Fruit fly (Drosophila melanogaster) whole organism, embryonic: ENCODE measurements around the gene RhoGAP19D.
A peak's percentile ranks its signal among the peaks of the same experiment; 100 is the strongest.

ENCODE experiments used
- BEAF-32 ChIP-seq: fragments of 200-800 bp; sonication (Bioruptor generic); optimal IDR thresholded peaks from 3 replicates; lab custom pipeline; 2017; ENCODE audit warnings: missing biosample characterization, missing genetic modification characterization, mild to moderate bottlenecking, moderate library complexity, missing genetic modification reagents
- Blimp-1 ChIP-seq: fragments of 200-800 bp; sonication (Bioruptor generic); optimal IDR thresholded peaks from 3 replicates; lab custom pipeline; 2018; ENCODE audit warnings: missing biosample characterization, missing genetic modification characterization, mild to moderate bottlenecking, moderate library complexity, missing genetic modification reagents
- Bteb2 ChIP-seq: fragments of 200-800 bp; sonication (Bioruptor generic); optimal IDR thresholded peaks from 2 replicates; lab custom pipeline; 2016; ENCODE audit warnings: missing biosample characterization, missing genetic modification characterization
- CG10209 ChIP-seq: fragments of 200-800 bp; sonication (Bioruptor generic); optimal IDR thresholded peaks from 3 replicates; lab custom pipeline; 2017; ENCODE audit warnings: missing biosample characterization, mild to moderate bottlenecking, missing genetic modification characterization, missing genetic modification reagents
- CG10267 ChIP-seq: fragments of 200-800 bp; sonication (Bioruptor generic); optimal IDR thresholded peaks from 2 replicates; lab custom pipeline; 2018; ENCODE audit warnings: missing biosample characterization, mild to moderate bottlenecking, missing genetic modification characterization, moderate library complexity
- CG12155 ChIP-seq: fragments of 200-800 bp; sonication (Bioruptor generic); optimal IDR thresholded peaks from 3 replicates; lab custom pipeline; 2016; ENCODE audit warnings: missing biosample characterization, missing genetic modification characterization
- CG12236 ChIP-seq: fragments of 200-800 bp; sonication (Bioruptor generic); optimal IDR thresholded peaks from 2 replicates; lab custom pipeline; 2016; ENCODE audit warnings: missing biosample characterization, missing genetic modification characterization
- CG12659 ChIP-seq: fragments of 200-800 bp; sonication (Bioruptor generic); optimal IDR thresholded peaks from 3 replicates; lab custom pipeline; 2017; ENCODE audit warnings: mild to moderate bottlenecking, missing biosample characterization, missing genetic modification reagents, missing genetic modification characterization
- CG13296 ChIP-seq: fragments of 200-800 bp; sonication (Bioruptor generic); optimal IDR thresholded peaks from 3 replicates; lab custom pipeline; 2018; ENCODE audit warnings: missing biosample characterization, mild to moderate bottlenecking, missing genetic modification characterization
- CG13424 ChIP-seq: fragments of 200-800 bp; sonication (Bioruptor generic); optimal IDR thresholded peaks from 2 replicates; lab custom pipeline; 2019; ENCODE audit warnings: missing biosample characterization, mild to moderate bottlenecking, missing genetic modification characterization, moderate library complexity
- CG15479 ChIP-seq: fragments of 200-800 bp; sonication (Bioruptor generic); optimal IDR thresholded peaks from 3 replicates; lab custom pipeline; 2019; ENCODE audit warnings: missing biosample characterization, mild to moderate bottlenecking, missing genetic modification characterization, moderate library complexity
- CG16813 ChIP-seq: fragments of 200-800 bp; sonication (Bioruptor generic); IDR thresholded peaks from 3 replicates; pipeline ENCODE4 v1.3.6; 2022; ENCODE audit warnings: missing biosample characterization, missing genetic modification characterization; ENCODE audit not compliant: partially characterized antibody
- CG17912 ChIP-seq: fragments of 200-800 bp; sonication (Bioruptor generic); optimal IDR thresholded peaks from 2 replicates; lab custom pipeline; 2018; ENCODE audit warnings: missing biosample characterization, mild to moderate bottlenecking, missing genetic modification characterization
- CG33213 ChIP-seq: fragments of 200-800 bp; sonication (Bioruptor generic); optimal IDR thresholded peaks from 3 replicates; lab custom pipeline; 2016; ENCODE audit warnings: missing biosample characterization, missing genetic modification characterization
- CG33557 ChIP-seq: fragments of 200-800 bp; sonication (Bioruptor generic); optimal IDR thresholded peaks from 2 replicates; lab custom pipeline; 2019; ENCODE audit warnings: missing biosample characterization, mild to moderate bottlenecking, missing genetic modification characterization, moderate library complexity
- CG3847 ChIP-seq: fragments of 200-800 bp; sonication (Bioruptor generic); IDR thresholded peaks from 2 replicates; pipeline ENCODE4 v1.3.6; 2022; ENCODE audit warnings: missing biosample characterization, missing genetic modification characterization
- CG7839 ChIP-seq: fragments of 200-800 bp; sonication (Bioruptor generic); optimal IDR thresholded peaks from 3 replicates; lab custom pipeline; 2018; ENCODE audit warnings: missing biosample characterization, mild to moderate bottlenecking, missing genetic modification characterization, moderate library complexity
- CG9876 ChIP-seq: fragments of 200-800 bp; sonication (Bioruptor generic); optimal IDR thresholded peaks from 2 replicates; lab custom pipeline; 2016; ENCODE audit warnings: missing biosample characterization, missing genetic modification characterization
- CTCF ChIP-seq: fragments of 200-800 bp; sonication (Bioruptor generic); optimal IDR thresholded peaks from 2 replicates; lab custom pipeline; 2017; ENCODE audit warnings: missing biosample characterization, mild to moderate bottlenecking, missing genetic modification characterization, moderate library complexity
- D ChIP-seq, 2 experiments: fragments of 200-800 bp in 1 of 2; fragments of >200 bp in 1 of 2; sonication (Bioruptor generic) in 1 of 2; optimal IDR thresholded peaks; 2 replicates in 1 of 2; 3 replicates in 1 of 2; lab custom pipeline; 2017; ENCODE audit warnings: mild to moderate bottlenecking in 1 of 2, missing biosample characterization in 1 of 2, missing genetic modification characterization in 1 of 2, missing genetic modification reagents in 1 of 2
- Dbx ChIP-seq: fragments of 200-800 bp; sonication (Bioruptor generic); IDR thresholded peaks from 3 replicates; pipeline ENCODE4 v1.3.6; 2022; ENCODE audit warnings: missing biosample characterization, missing genetic modification characterization
- Dll ChIP-seq: fragments of 200-800 bp; sonication (Bioruptor generic); IDR thresholded peaks from 4 replicates; pipeline ENCODE4 v1.3.6; 2022; ENCODE audit warnings: missing biosample characterization, missing genetic modification characterization; ENCODE audit not compliant: partially characterized antibody
- Doc2 ChIP-seq: fragments of 200-800 bp; sonication (Bioruptor generic); IDR thresholded peaks from 2 replicates; pipeline ENCODE4 v1.3.6; 2022; ENCODE audit warnings: missing biosample characterization, missing genetic modification characterization
- Dref ChIP-seq: fragments of 200-800 bp; sonication (Bioruptor generic); IDR thresholded peaks from 2 replicates; pipeline ENCODE4 v1.3.6; 2022; ENCODE audit warnings: missing biosample characterization, missing genetic modification characterization
- Elba2 ChIP-seq: fragments of 200-800 bp; sonication (Bioruptor generic); optimal IDR thresholded peaks from 3 replicates; lab custom pipeline; 2016; ENCODE audit warnings: missing biosample characterization, missing genetic modification characterization
- Ets97D ChIP-seq: fragments of 200-800 bp; sonication (Bioruptor generic); optimal IDR thresholded peaks from 3 replicates; lab custom pipeline; 2016; ENCODE audit warnings: missing biosample characterization, missing genetic modification characterization
- Fer3 ChIP-seq: fragments of 200-800 bp; sonication (Bioruptor generic); optimal IDR thresholded peaks from 2 replicates; lab custom pipeline; 2018; ENCODE audit warnings: missing biosample characterization, mild to moderate bottlenecking, missing genetic modification characterization, moderate library complexity
- GATAe ChIP-seq: fragments of 200-800 bp; sonication (Bioruptor generic); conservative IDR thresholded peaks from 2 replicates; pipeline ENCODE4 v1.3.6; 2022; ENCODE audit warnings: missing biosample characterization, missing genetic modification characterization
- Gug ChIP-seq: fragments of 200-800 bp; sonication (Bioruptor generic); IDR thresholded peaks from 4 replicates; pipeline ENCODE4 v1.3.6; 2022; ENCODE audit warnings: missing biosample characterization, missing genetic modification characterization
- HmgZ ChIP-seq: fragments of 200-800 bp; sonication (Bioruptor generic); optimal IDR thresholded peaks from 2 replicates; lab custom pipeline; 2018; ENCODE audit warnings: missing biosample characterization, mild to moderate bottlenecking, missing genetic modification characterization
- Mes4 ChIP-seq: fragments of 200-800 bp; sonication (Bioruptor generic); optimal IDR thresholded peaks from 2 replicates; lab custom pipeline; 2016; ENCODE audit warnings: missing biosample characterization, missing genetic modification characterization
- Opbp ChIP-seq: fragments of 200-800 bp; sonication (Bioruptor generic); IDR thresholded peaks from 3 replicates; pipeline ENCODE4 v1.3.6; 2022; ENCODE audit warnings: missing biosample characterization, missing genetic modification characterization; ENCODE audit not compliant: partially characterized antibody
- Taf1 ChIP-seq: fragments of 200-800 bp; sonication (Bioruptor generic); IDR thresholded peaks from 2 replicates; pipeline ENCODE4 v1.3.6; 2022; ENCODE audit warnings: missing biosample characterization, missing genetic modification characterization
- amos ChIP-seq: fragments of 200-800 bp; sonication (Bioruptor generic); IDR thresholded peaks from 2 replicates; pipeline ENCODE4 v1.3.6; 2022; ENCODE audit warnings: missing biosample characterization, missing genetic modification characterization; ENCODE audit not compliant: partially characterized antibody
- ato ChIP-seq: fragments of 200-800 bp; sonication (Bioruptor generic); IDR thresholded peaks from 2 replicates; pipeline ENCODE4 v1.3.6; 2022; ENCODE audit warnings: missing biosample characterization, missing genetic modification characterization; ENCODE audit not compliant: partially characterized antibody
- chif ChIP-seq, 2 experiments: fragments of 200-800 bp; sonication (Bioruptor generic); optimal IDR thresholded peaks; 3 replicates each; lab custom pipeline; 2016; ENCODE audit warnings: missing biosample characterization in 2 of 2, missing genetic modification characterization in 2 of 2
- danr ChIP-seq: fragments of 200-800 bp; sonication (Bioruptor generic); IDR thresholded peaks from 2 replicates; pipeline ENCODE4 v1.3.6; 2022; ENCODE audit warnings: missing biosample characterization, missing genetic modification characterization
- exex ChIP-seq: fragments of 200-800 bp; sonication (Bioruptor generic); optimal IDR thresholded peaks from 4 replicates; lab custom pipeline; 2018; ENCODE audit warnings: missing biosample characterization, mild to moderate bottlenecking, missing genetic modification characterization, moderate library complexity
- gce ChIP-seq: fragments of 200-800 bp; sonication (Bioruptor generic); IDR thresholded peaks from 3 replicates; pipeline ENCODE4 v1.3.6; 2022; ENCODE audit warnings: missing biosample characterization, missing genetic modification characterization
- klu ChIP-seq: fragments of 200-800 bp; sonication (Bioruptor generic); IDR thresholded peaks from 2 replicates; pipeline ENCODE4 v1.3.6; 2022; ENCODE audit warnings: missing biosample characterization, missing genetic modification characterization
- lbe ChIP-seq: fragments of 200-800 bp; sonication (Bioruptor generic); optimal IDR thresholded peaks from 2 replicates; lab custom pipeline; 2016; ENCODE audit warnings: missing biosample characterization, mild to moderate bottlenecking, missing genetic modification characterization
- nerfin-2 ChIP-seq: fragments of 200-800 bp; sonication (Bioruptor generic); IDR thresholded peaks from 2 replicates; pipeline ENCODE4 v1.3.6; 2022; ENCODE audit warnings: missing biosample characterization, missing genetic modification characterization; ENCODE audit not compliant: partially characterized antibody
- oc ChIP-seq: fragments of 200-800 bp; sonication (Bioruptor generic); optimal IDR thresholded peaks from 2 replicates; lab custom pipeline; 2018; ENCODE audit warnings: missing biosample characterization, mild to moderate bottlenecking, missing genetic modification characterization, moderate library complexity
- pb ChIP-seq: fragments of 200-800 bp; sonication (Bioruptor generic); optimal IDR thresholded peaks from 3 replicates; lab custom pipeline; 2016; ENCODE audit warnings: missing biosample characterization, missing genetic modification characterization
- prd ChIP-seq, 3 experiments: fragments of >200 bp in 2 of 3; fragments of 200-800 bp in 1 of 3; sonication (Bioruptor generic) in 1 of 3; optimal IDR thresholded peaks in 2 of 3; IDR thresholded peaks in 1 of 3; 2 replicates in 2 of 3; 3 replicates in 1 of 3; pipeline versions ENCODE4 v1.3.6 to Lab custom; 2017 to 2022; ENCODE audit warnings: missing biosample characterization in 1 of 3, missing genetic modification characterization in 1 of 3
- run ChIP-seq: fragments of 200-800 bp; sonication (Bioruptor generic); optimal IDR thresholded peaks from 3 replicates; lab custom pipeline; 2018; ENCODE audit warnings: missing biosample characterization, mild to moderate bottlenecking, missing genetic modification characterization
- sqz ChIP-seq: fragments of 200-800 bp; sonication (Bioruptor generic); optimal IDR thresholded peaks from 3 replicates; lab custom pipeline; 2018; ENCODE audit warnings: missing biosample characterization, mild to moderate bottlenecking, missing genetic modification characterization
- sr ChIP-seq: fragments of 200-800 bp; sonication (Bioruptor generic); IDR thresholded peaks from 3 replicates; pipeline ENCODE4 v1.3.6; 2022; ENCODE audit warnings: missing biosample characterization, missing genetic modification characterization
- tin ChIP-seq: fragments of 200-800 bp; sonication (Bioruptor generic); optimal IDR thresholded peaks from 3 replicates; lab custom pipeline; 2016; ENCODE audit warnings: missing biosample characterization, missing genetic modification characterization
- ttk ChIP-seq: fragments of 200-800 bp; sonication (Bioruptor generic); IDR thresholded peaks from 2 replicates; pipeline ENCODE4 v2.1.2; 2022; ENCODE audit warnings: missing biosample characterization, missing genetic modification characterization

RhoGAP19D gene

DNA sequence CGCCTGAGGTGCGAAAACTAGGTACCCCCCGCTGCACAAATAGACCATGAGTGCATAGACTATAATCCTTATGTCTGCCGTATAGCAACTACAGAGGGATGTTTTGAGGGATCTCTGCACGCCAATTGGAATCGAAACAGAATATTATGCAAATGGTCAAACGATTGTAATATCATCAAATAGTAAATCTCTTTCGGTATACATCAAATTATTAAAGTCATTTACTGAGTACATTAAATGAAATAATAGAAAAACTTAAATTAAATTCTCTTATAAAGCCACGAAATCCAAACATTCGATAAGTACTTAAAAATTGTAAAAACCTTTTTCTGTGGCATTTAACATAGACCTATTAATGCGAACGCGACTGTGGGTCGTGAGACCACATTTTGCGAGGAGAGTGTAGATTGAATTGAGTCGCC lies 21.8 kb downstream of the RhoGAP19D start (continued):
- TF ChIP-seq gce = no peak
- peak; percentile 86 for TF ChIP-seq sqz (GFP tag; lab: Kevin White, UChicago)
- TF ChIP-seq Blimp-1 = peak; percentile 54
- TF ChIP-seq prd (optimal IDR thresholded peaks at IDR 0.05; lab: Kevin White, UChicago) = no peak
- peak; percentile 50; the same call in 1 of the 3 replicates for TF ChIP-seq prd (GFP tag; IDR thresholded peaks at IDR 0.05; lab: Robert Waterston, UW)
- peak; percentile 56 for TF ChIP-seq tin (GFP tag; lab: Kevin White, UChicago)
- peak; percentile 16 for TF ChIP-seq CG12155 (GFP tag; lab: Kevin White, UChicago)
- TF ChIP-seq CG15479 (GFP tag; lab: Kevin White, UChicago) = no peak
- TF ChIP-seq CG12236 (GFP tag; lab: Kevin White, UChicago) = no peak
- no peak for TF ChIP-seq CG3847 (GFP tag; lab: Robert Waterston, UW)
- TF ChIP-seq BEAF-32 (GFP tag; lab: Kevin White, UChicago) = no peak
- no peak for TF ChIP-seq GATAe
- TF ChIP-seq Elba2 (GFP tag; lab: Kevin White, UChicago) = peak; percentile 36
- peak; percentile 67 for TF ChIP-seq CG10267 (tag; lab: Kevin White, UChicago)
- TF ChIP-seq CG16813 (GFP tag; lab: Robert Waterston, UW) = no peak
- peak; percentile 26 for TF ChIP-seq Fer3 (tag; lab: Kevin White, UChicago)
- TF ChIP-seq amos (GFP tag; lab: Robert Waterston, UW) = no peak
- TF ChIP-seq oc (tag; lab: Kevin White, UChicago) = no peak
- no peak for TF ChIP-seq CG9876 (GFP tag; lab: Kevin White, UChicago)
- TF ChIP-seq CTCF = no peak
- no peak for TF ChIP-seq CG33213 (GFP tag; lab: Kevin White, UChicago)
- no peak for TF ChIP-seq CG17912 (GFP tag; lab: Kevin White, UChicago)
- TF ChIP-seq CG7839 (tag; lab: Kevin White, UChicago) = peak; percentile 76
- no peak for TF ChIP-seq Ets97D
- no peak for TF ChIP-seq lbe (GFP tag; lab: Kevin White, UChicago)
- peak; percentile 54 for TF ChIP-seq CG13296
- TF ChIP-seq sr = no peak
- no peak for TF ChIP-seq ato (GFP tag; lab: Robert Waterston, UW)
- peak; percentile 58 for TF ChIP-seq CG10209 (GFP tag; lab: Kevin White, UChicago)
- TF ChIP-seq Mes4 (GFP tag; lab: Kevin White, UChicago) = no peak
- TF ChIP-seq CG33557 (GFP tag; lab: Kevin White, UChicago) = peak; percentile 26
- TF ChIP-seq Opbp (GFP tag; lab: Robert Waterston, UW) = no peak
- no peak for TF ChIP-seq Dbx
- no peak for TF ChIP-seq HmgZ (tag; lab: Kevin White, UChicago)
- TF ChIP-seq Gug (GFP tag; lab: Robert Waterston, UW) = no peak
- peak; percentile 76 for TF ChIP-seq CG13424 (tag; lab: Kevin White, UChicago)
- no peak for TF ChIP-seq danr (GFP tag; lab: Robert Waterston, UW)
- TF ChIP-seq Bteb2 (GFP tag; lab: Kevin White, UChicago) = peak; percentile 20
- no peak for TF ChIP-seq Doc2 (GFP tag; lab: Robert Waterston, UW)
- TF ChIP-seq ttk (GFP tag; lab: Robert Waterston, UW) = no peak
- TF ChIP-seq run (tag; lab: Kevin White, UChicago) = peak; percentile 46
- peak; percentile 34; the same call in 1 of the 2 replicates for TF ChIP-seq klu (GFP tag; lab: Robert Waterston, UW)
- no peak for TF ChIP-seq pb (GFP tag; lab: Kevin White, UChicago)
- TF ChIP-seq Taf1 = no peak
- TF ChIP-seq D (optimal IDR thresholded peaks at IDR 0.05; lab: Kevin White, UChicago) = no peak
- TF ChIP-seq D (GFP tag; optimal IDR thresholded peaks at IDR 0.05; lab: Kevin White, UChicago) = peak; percentile 69
- no peak for TF ChIP-seq nerfin-2 (GFP tag; lab: Robert Waterston, UW)
- peak; percentile 16 to 32 for TF ChIP-seq chif (GFP tag; optimal IDR thresholded peaks at IDR 0.05; lab: Kevin White, UChicago)
- no peak for TF ChIP-seq Dll (GFP tag; lab: Robert Waterston, UW)
- no peak for TF ChIP-seq exex (tag; lab: Kevin White, UChicago)
- no peak for TF ChIP-seq Dref (GFP tag; lab: Robert Waterston, UW)
- TF ChIP-seq CG12659 (GFP tag; lab: Kevin White, UChicago) = peak; percentile 64
